Fruit fly (Drosophila melanogaster): ENCODE data around the gene Obp28a.

- no peak for TF ChIP-seq CTCF (optimal IDR thresholded peaks at IDR 0.05)
- TF ChIP-seq CG8478 (optimal IDR thresholded peaks at IDR 0.05): no peak
Observed at dm6 chr2L:7462147-7462546, 35.0 kb downstream of the Obp28a start, which contains the start of gene Gr28b.
